Worm (Caenorhabditis elegans) whole organism, late embryonic: ENCODE data around the gene R10E8.2.

Experiments used
- C08G9.2 ChIP-seq: sonication (generic microtip); optimal IDR thresholded peaks from 2 replicates; lab custom pipeline; 2016; ENCODE audit warnings: mild to moderate bottlenecking, missing genetic modification characterization, moderate library complexity, missing compliant biosample characterization
- ceh-34 ChIP-seq: sonication (generic microtip); optimal IDR thresholded peaks from 2 replicates; lab custom pipeline; 2016; ENCODE audit warnings: mild to moderate bottlenecking, missing genetic modification characterization, missing compliant biosample characterization
- dmd-4 ChIP-seq: sonication (generic microtip); optimal IDR thresholded peaks from 2 replicates; lab custom pipeline; 2016; ENCODE audit warnings: borderline replicate concordance, missing genetic modification characterization, missing compliant biosample characterization
- madf-2 ChIP-seq: sonication (generic microtip); optimal IDR thresholded peaks from 2 replicates; lab custom pipeline; 2017; ENCODE audit warnings: missing genetic modification characterization, missing compliant biosample characterization
- nfya-1 ChIP-seq: sonication (generic microtip); optimal IDR thresholded peaks from 2 replicates; lab custom pipeline; 2017; ENCODE audit warnings: missing genetic modification characterization, mild to moderate bottlenecking, missing compliant biosample characterization, antibody characterized with exemption, moderate library complexity
- nhr-11 ChIP-seq: fragments of 150-350 bp; optimal IDR thresholded peaks from 2 replicates; lab custom pipeline; 2014; ENCODE audit warnings: missing biosample characterization, missing genetic modification characterization
- pha-2 ChIP-seq: sonication (generic microtip); optimal IDR thresholded peaks from 2 replicates; lab custom pipeline; 2017; ENCODE audit warnings: mild to moderate bottlenecking, missing genetic modification characterization, missing compliant biosample characterization
- rnt-1 ChIP-seq: sonication (generic microtip); optimal IDR thresholded peaks from 2 replicates; lab custom pipeline; 2016; ENCODE audit warnings: missing genetic modification characterization, missing compliant biosample characterization
- sdc-2 ChIP-seq: sonication (generic microtip); optimal IDR thresholded peaks from 2 replicates; lab custom pipeline; 2016; ENCODE audit warnings: missing genotype, missing genetic modification characterization, missing compliant biosample characterization
- syd-9 ChIP-seq: sonication (generic microtip); optimal IDR thresholded peaks from 2 replicates; lab custom pipeline; 2016; ENCODE audit warnings: mild to moderate bottlenecking, missing genetic modification characterization, moderate library complexity, missing compliant biosample characterization
- tbx-2 ChIP-seq: sonication (generic microtip); optimal IDR thresholded peaks from 2 replicates; lab custom pipeline; 2016; ENCODE audit warnings: missing genetic modification characterization, missing compliant biosample characterization
- unc-3 ChIP-seq, 2 experiments: fragments of 200-800 bp in 1 of 2; sonication (Bioruptor generic) in 1 of 2; sonication (generic microtip) in 1 of 2; conservative IDR thresholded peaks in 1 of 2; optimal IDR thresholded peaks in 1 of 2; 2 replicates each; pipeline versions ENCODE4 v1.3.6 to Lab custom; 2016 to 2022; ENCODE audit warnings: missing compliant biosample characterization in 2 of 2, missing genetic modification characterization in 2 of 2, missing genetic modification reagents in 1 of 2
- ztf-16 ChIP-seq: sonication (generic microtip); optimal IDR thresholded peaks from 2 replicates; lab custom pipeline; 2017; ENCODE audit warnings: missing genetic modification characterization, missing compliant biosample characterization

- TF ChIP-seq ztf-16 (tag; lab: Kevin White, UChicago) (no peak), nfya-1 (tag; lab: Kevin White, UChicago) (no peak), C08G9.2 (tag; lab: Kevin White, UChicago) (no peak), ceh-34 (no peak), sdc-2 (tag; lab: Kevin White, UChicago) (no peak), nhr-11 (tag; lab: Kevin White, UChicago) (no peak), madf-2 (no peak), syd-9 (tag; lab: Kevin White, UChicago) (no peak), unc-3 (GFP tag; conservative IDR thresholded peaks at IDR 0.05; lab: Robert Waterston, UW) (no peak), unc-3 (tag; optimal IDR thresholded peaks at IDR 0.05; lab: Kevin White, UChicago) (no peak), rnt-1 (no peak), dmd-4 (no peak), tbx-2 (tag; lab: Kevin White, UChicago) (no peak), pha-2 (tag; lab: Kevin White, UChicago) (no peak)
Observed at ce11 chrV:18209071-18209470, 44.5 kb upstream of the R10E8.2 start, which contains the start of gene F16H6.7.
